Fruit fly (Drosophila melanogaster) S2 (cell line): Measurements from ENCODE around the gene RpS10b.

Experiments used
- CG8478 ChIP-seq: fragments of >200 bp; optimal IDR thresholded peaks from 2 replicates; lab custom pipeline; 2018
- CTCF ChIP-seq, 2 experiments: fragments of >200 bp; optimal IDR thresholded peaks; 2 replicates each; lab custom pipeline; 2018

DNA sequence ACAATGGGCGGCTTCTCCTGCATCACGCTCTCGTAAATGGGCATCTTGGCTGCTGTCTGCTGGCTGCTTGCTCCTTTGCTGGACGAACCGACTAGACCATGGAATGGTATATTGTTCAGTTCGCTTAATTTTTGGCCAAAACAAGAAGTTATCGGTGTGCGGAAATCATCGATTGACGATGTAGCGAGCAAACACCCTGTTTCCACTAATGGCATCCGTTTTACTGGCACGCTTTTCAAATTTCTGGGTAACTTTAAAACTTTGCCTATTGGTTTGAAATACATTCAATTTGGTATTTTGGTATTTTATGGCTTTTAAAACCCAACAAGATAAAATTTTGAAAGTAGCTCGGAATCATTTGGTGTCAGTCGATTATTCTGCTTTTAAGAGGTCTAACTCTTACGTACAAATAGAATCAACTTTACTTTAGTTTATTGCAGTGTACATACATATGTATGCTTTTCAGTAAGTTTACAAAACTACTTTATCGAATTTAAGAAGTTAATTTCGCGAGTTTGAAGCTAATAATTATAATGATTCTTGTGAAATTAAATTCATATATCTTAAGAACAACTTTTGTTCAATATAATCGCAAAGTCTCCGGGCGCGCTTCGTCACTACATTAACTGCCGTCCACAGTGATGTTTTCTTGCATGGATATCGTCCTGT is 48.2 kb downstream of the RpS10b start, which contains the start of gene Arp10:
- TF ChIP-seq CG8478 (lab: Kevin White, UChicago) (no peak), CTCF (optimal IDR thresholded peaks at IDR 0.05; lab: Kevin White, UChicago) (no peak)
